Worm (Caenorhabditis elegans): Measurements from ENCODE around the gene ssp-34.

Gene ssp-34

DNA sequence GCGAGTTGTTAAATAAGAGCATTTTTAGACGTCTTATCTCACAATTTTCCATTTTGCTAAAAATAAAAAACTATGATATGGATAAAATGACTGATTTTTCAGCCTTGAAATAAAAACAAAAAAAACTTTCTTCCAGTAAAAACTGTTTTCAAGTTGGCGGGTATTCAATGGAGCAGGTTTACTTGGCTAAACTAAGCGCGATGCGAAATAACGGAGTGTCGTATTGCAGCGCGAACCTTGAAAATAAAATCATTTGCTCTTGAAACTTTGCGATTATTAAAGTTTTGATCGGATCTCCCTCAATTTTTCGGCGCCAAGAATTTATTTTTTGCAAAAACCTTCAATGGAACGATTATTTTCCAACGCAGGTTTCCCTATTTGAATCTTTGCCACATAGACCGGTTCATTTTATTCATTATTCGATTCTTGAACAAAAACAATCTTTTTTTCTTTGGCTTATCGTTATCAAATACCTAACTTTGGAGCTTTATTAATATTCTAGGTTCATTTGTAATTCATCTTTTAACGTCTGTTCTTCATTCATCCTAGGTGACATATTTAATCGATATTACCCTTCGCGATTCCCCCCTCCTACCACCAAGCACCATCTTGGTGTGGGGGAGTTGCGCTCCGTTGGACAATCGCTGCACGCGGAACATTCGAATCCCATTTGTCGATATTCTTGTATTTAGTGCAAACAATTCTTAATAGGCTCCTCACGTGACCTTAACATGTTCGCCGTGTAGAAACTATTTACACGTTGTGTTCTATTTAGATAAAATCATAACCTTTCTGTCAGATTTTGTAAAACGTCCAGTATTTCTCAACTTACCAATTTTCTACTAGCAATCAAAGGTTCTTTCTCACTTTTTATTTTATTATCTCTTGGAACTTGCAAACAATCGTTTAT, 3.6 kb downstream of the ssp-34 start, which contains the start of the genes orc-5 and cyb-1:
Gene orc-5, minus strand, starts transcription at position 62 of the 910 bp plus-strand sequence.
Gene cyb-1, plus strand, starts transcription at position 690 of the 910 bp plus-strand sequence.
- TF ChIP-seq dmd-8 (GFP tag; IDR thresholded peaks at IDR 0.05) (no peak), hmg-1.1 (GFP tag; IDR thresholded peaks at IDR 0.05) (peak; percentile 51), tag-97 (GFP tag; IDR thresholded peaks at IDR 0.05) (no peak), hlh-11 (tag; optimal IDR thresholded peaks at IDR 0.05) (peak; percentile 9), ceh-20 (GFP tag; IDR thresholded peaks at IDR 0.05) (no peak), mes-2 (tag; optimal IDR thresholded peaks at IDR 0.05; ENCODE audit: poor library complexity, severe bottlenecking) (peak; percentile 87), lin-15B (tag; optimal IDR thresholded peaks at IDR 0.05) (peak; percentile 39), lsy-2 (tag; optimal IDR thresholded peaks at IDR 0.05) (peak in 1 of 2 experiments; percentile 85), F26F4.8 (GFP tag; conservative IDR thresholded peaks at IDR 0.05) (no peak), hlh-30 (tag; optimal IDR thresholded peaks at IDR 0.05; ENCODE audit: insufficient read depth) (peak; percentile 72), F37D6.2 (tag; optimal IDR thresholded peaks at IDR 0.05) (no peak), lin-13 (GFP tag; optimal IDR thresholded peaks at IDR 0.05) (peak; percentile 21), Y48G9A.11 (GFP tag; IDR thresholded peaks at IDR 0.05) (peak; percentile 91), nhr-6 (tag; optimal IDR thresholded peaks at IDR 0.05) (peak; percentile 67), T20F7.1 (GFP tag; optimal IDR thresholded peaks at IDR 0.05) (peak; percentile 99), fkh-10 (GFP tag; optimal IDR thresholded peaks at IDR 0.05) (no peak), mdl-1 (tag; optimal IDR thresholded peaks at IDR 0.05) (peak in 1 of 2 experiments; percentile 8), daf-16 (GFP tag; optimal IDR thresholded peaks at IDR 0.05) (no peak), daf-16 (tag; optimal IDR thresholded peaks at IDR 0.05) (peak; percentile 44), F49E8.2 (tag; optimal IDR thresholded peaks at IDR 0.05; ENCODE audit: borderline replicate concordance) (no peak), unc-130 (GFP tag; optimal IDR thresholded peaks at IDR 0.05) (peak; percentile 0), dpl-1 (GFP tag; optimal IDR thresholded peaks at IDR 0.05) (peak; percentile 96), aha-1 (tag) (peak; percentile 94), unc-62 (GFP tag; optimal IDR thresholded peaks at IDR 0.05 in 1 of 2) (peak in 1 of 2 experiments; percentile 92), unc-62 (tag; optimal IDR thresholded peaks at IDR 0.05) (no peak), dmd-6 (GFP tag; IDR thresholded peaks at IDR 0.05) (peak; percentile 22; the same call in 1 of the 2 replicates)

DNA sequence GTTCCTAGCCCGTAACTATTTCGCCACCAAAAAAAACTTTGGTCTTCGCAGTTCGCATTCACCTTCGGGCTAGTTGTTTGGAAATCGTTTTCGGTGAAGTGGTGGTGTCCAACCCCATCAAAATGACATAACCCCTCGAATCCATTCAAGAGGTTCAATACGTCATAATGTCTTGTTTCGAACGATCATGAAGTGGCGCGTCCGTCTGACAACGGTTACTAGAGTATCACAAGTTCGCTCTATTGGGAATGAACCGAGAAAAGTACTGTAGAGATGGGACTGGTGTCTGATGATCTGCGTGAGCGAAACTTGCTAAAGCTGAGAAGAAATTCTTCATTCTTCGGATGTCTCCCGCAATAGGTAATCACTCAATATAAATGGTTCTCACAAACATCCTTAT, 10.7 kb downstream of the ssp-34 start, which contains the start of gene ZC168.2:
Gene ZC168.2, plus strand, starts transcription at position 301 of the 400 bp plus-strand sequence.
- TF ChIP-seq zip-11 (GFP tag; IDR thresholded peaks at IDR 0.05) (no peak), unc-62 (GFP tag; optimal IDR thresholded peaks at IDR 0.05 in 1 of 2) (peak in 1 of 2 experiments; percentile 79), unc-62 (tag; optimal IDR thresholded peaks at IDR 0.05) (no peak)

DNA sequence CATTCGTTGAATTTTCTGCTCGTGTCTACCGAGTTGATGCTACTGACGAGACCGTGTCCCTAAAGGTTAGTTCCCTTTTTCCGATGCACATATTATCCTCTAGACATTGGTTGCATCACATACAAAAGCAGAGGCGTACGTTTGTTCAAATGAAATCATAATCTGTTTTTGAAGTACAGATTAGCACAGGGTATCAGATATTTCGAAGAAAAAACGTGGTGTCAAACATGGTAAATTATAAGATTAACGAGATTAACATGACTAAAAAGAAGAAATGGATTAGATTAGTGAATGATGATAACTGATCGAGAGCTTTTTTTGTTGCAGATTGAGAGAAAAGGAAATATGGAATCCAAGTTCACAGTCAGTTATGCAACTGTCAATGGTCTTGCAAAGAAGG, 19.5 kb downstream of the ssp-34 start:
- TF ChIP-seq mxl-2 (GFP tag; conservative IDR thresholded peaks at IDR 0.05), result no peak

DNA sequence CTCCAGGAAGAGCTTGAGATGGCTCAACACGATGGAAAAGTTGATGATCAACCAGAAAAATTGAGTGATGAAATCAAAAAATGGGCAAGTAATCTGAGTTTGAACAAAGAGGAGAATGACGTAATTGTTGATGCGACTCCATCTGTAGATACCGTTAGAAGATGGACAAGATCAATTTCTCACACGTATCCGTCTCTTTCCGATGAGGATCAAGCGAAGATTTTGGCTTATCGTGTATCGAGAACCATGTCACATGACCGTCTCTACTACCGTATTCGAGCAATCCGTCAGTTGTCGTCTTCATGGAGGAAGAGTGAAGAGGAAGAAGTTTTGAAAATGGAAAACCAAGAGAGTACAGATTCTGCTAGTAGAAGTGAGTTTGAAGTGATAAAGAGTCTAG, 20.3 kb downstream of the ssp-34 start:
- TF ChIP-seq F10B5.3 (tag; optimal IDR thresholded peaks at IDR 0.05) (no peak), pqm-1 (tag; optimal IDR thresholded peaks at IDR 0.05) (no peak), mxl-2 (GFP tag; conservative IDR thresholded peaks at IDR 0.05) (no peak), lin-39 (tag; optimal IDR thresholded peaks at IDR 0.05) (no peak), aha-1 (tag) (no peak), pha-4 (GFP tag; IDR thresholded peaks at IDR 0.05) (no peak), pha-4 (tag; optimal IDR thresholded peaks at IDR 0.05) (no peak), duxl-1 (tag; optimal IDR thresholded peaks at IDR 0.05; ENCODE audit: poor library complexity) (no peak)

Data from whole organism, L4 larva.